Worm (Caenorhabditis elegans) whole organism, mixed stage, embryonic: Measurements from ENCODE around the gene dpy-21.
"Not testable (repeated sequence)": the region's sequence is repeated elsewhere in the genome, so short reads cannot be mapped to it uniquely, and the experiment has no call there.

Experiments
- elt-1 ChIP-seq: sonication (generic microtip); optimal IDR thresholded peaks from 2 replicates; lab custom pipeline; 2017; ENCODE audit warnings: missing genetic modification characterization, mild to moderate bottlenecking, missing compliant biosample characterization, antibody characterized with exemption, moderate library complexity, borderline replicate concordance; ENCODE audit not compliant: insufficient read depth
- elt-3 ChIP-seq: fragments of 150-350 bp; optimal IDR thresholded peaks from 2 replicates; lab custom pipeline; 2014; ENCODE audit warnings: missing biosample characterization, missing genetic modification characterization
- lin-13 ChIP-seq: fragments of 150-350 bp; optimal IDR thresholded peaks from 2 replicates; lab custom pipeline; 2014; ENCODE audit warnings: missing biosample characterization, missing genetic modification characterization
- pha-4 ChIP-seq: fragments of 150-350 bp; optimal IDR thresholded peaks from 2 replicates; lab custom pipeline; 2018; ENCODE audit warnings: missing biosample characterization, missing genetic modification reagents, missing genetic modification characterization
- snpc-4 ChIP-seq: fragments of 150-350 bp; optimal IDR thresholded peaks from 2 replicates; lab custom pipeline; 2014; ENCODE audit warnings: missing biosample characterization, missing genetic modification characterization

ce11 chrV:17893959-17894358, 55.0 kb downstream of the dpy-21 start, which contains the start of gene C06H5.11:
- TF ChIP-seq pha-4; lin-13 (tag; lab: Kevin White, UChicago); elt-1 (tag; lab: Kevin White, UChicago); snpc-4 (tag; lab: Kevin White, UChicago); elt-3 (tag; lab: Kevin White, UChicago): not testable (repeated sequence)
